Worm (Caenorhabditis elegans) whole organism, L1 larva: ENCODE measurements around the gene trp-2.

Source experiments
- F16B12.6 ChIP-seq: fragments of 150-350 bp; optimal IDR thresholded peaks from 2 replicates; lab custom pipeline; 2014; ENCODE audit warnings: missing biosample characterization, missing genetic modification characterization
- aha-1 ChIP-seq: fragments of 150-350 bp; optimal IDR thresholded peaks from 2 replicates; lab custom pipeline; 2014; ENCODE audit warnings: missing biosample characterization, missing genetic modification characterization
- alr-1 ChIP-seq: fragments of 200-800 bp; sonication (Bioruptor generic); optimal IDR thresholded peaks from 2 replicates; lab custom pipeline; 2018; ENCODE audit warnings: borderline replicate concordance, mild to moderate bottlenecking, missing genetic modification characterization, missing compliant biosample characterization
- ama-1 ChIP-seq: fragments of 150-350 bp; optimal IDR thresholded peaks from 2 replicates; lab custom pipeline; 2014
- blmp-1 ChIP-seq: fragments of 150-350 bp; optimal IDR thresholded peaks from 2 replicates; lab custom pipeline; 2014; ENCODE audit warnings: missing biosample characterization, missing genetic modification characterization
- ceh-8 ChIP-seq: fragments of 200-800 bp; sonication (Bioruptor generic); optimal IDR thresholded peaks from 2 replicates; lab custom pipeline; 2018; ENCODE audit warnings: mild to moderate bottlenecking, missing genetic modification characterization, moderate library complexity, missing compliant biosample characterization
- ceh-82 ChIP-seq, 3 experiments: fragments of 150-350 bp in 1 of 3; sonication (generic microtip) in 2 of 3; optimal IDR thresholded peaks; 2 replicates each; lab custom pipeline; 2014 to 2017; ENCODE audit warnings: missing biosample characterization in 3 of 3, missing genetic modification characterization in 3 of 3
- ceh-88 ChIP-seq: fragments of 200-800 bp; sonication (Bioruptor generic); IDR thresholded peaks from 2 replicates; pipeline ENCODE4 v1.3.6; 2022; ENCODE audit warnings: missing genetic modification characterization, missing compliant biosample characterization
- ces-1 ChIP-seq: fragments of 150-350 bp; optimal IDR thresholded peaks from 2 replicates; lab custom pipeline; 2014; ENCODE audit warnings: missing biosample characterization, missing genetic modification reagents, missing genetic modification characterization
- dpl-1 ChIP-seq, 3 experiments: fragments of 150-350 bp in 2 of 3; sonication (generic microtip) in 1 of 3; optimal IDR thresholded peaks; 2 replicates each; lab custom pipeline; 2014 to 2017; ENCODE audit warnings: missing biosample characterization in 3 of 3, missing genetic modification characterization in 3 of 3, missing genetic modification reagents in 3 of 3
- efl-1 ChIP-seq, 4 experiments: fragments of 150-350 bp; optimal IDR thresholded peaks in 3 of 4; peaks in 1 of 4; 1 replicate in 1 of 4; 2 replicates in 3 of 4; lab custom pipeline; 2014; ENCODE audit warnings: missing biosample characterization in 2 of 4, missing genetic modification characterization in 2 of 4, missing genetic modification reagents in 2 of 4
- egl-27 ChIP-seq, 2 experiments: fragments of 150-350 bp in 1 of 2; sonication (generic microtip); optimal IDR thresholded peaks; 3 replicates each; lab custom pipeline; 2017 to 2018; ENCODE audit warnings: missing biosample characterization in 2 of 2, missing genetic modification characterization in 2 of 2, missing genetic modification reagents in 2 of 2
- elt-2 ChIP-seq: sonication (generic microtip); optimal IDR thresholded peaks from 2 replicates; lab custom pipeline; 2016; ENCODE audit warnings: missing genetic modification characterization, mild to moderate bottlenecking, inconsistent platforms, missing compliant biosample characterization, missing genetic modification reagents
- fkh-4 ChIP-seq: sonication (generic microtip); optimal IDR thresholded peaks from 2 replicates; lab custom pipeline; 2016; ENCODE audit warnings: missing compliant biosample characterization, missing genetic modification characterization, borderline replicate concordance
- fkh-8 ChIP-seq: sonication (generic microtip); optimal IDR thresholded peaks from 2 replicates; lab custom pipeline; 2016; ENCODE audit warnings: mild to moderate bottlenecking, missing genetic modification characterization, missing compliant biosample characterization
- fos-1 ChIP-seq: fragments of 150-350 bp; optimal IDR thresholded peaks from 2 replicates; lab custom pipeline; 2014; ENCODE audit warnings: missing biosample characterization, missing genetic modification characterization
- hlh-4 ChIP-seq: sonication (generic microtip); optimal IDR thresholded peaks from 2 replicates; lab custom pipeline; 2016; ENCODE audit warnings: mild to moderate bottlenecking, missing genetic modification characterization, missing compliant biosample characterization
- irx-1 ChIP-seq: sonication (generic microtip); optimal IDR thresholded peaks from 2 replicates; lab custom pipeline; 2016; ENCODE audit warnings: missing genetic modification characterization, missing compliant biosample characterization
- jun-1 ChIP-seq: fragments of 150-350 bp; optimal IDR thresholded peaks from 2 replicates; lab custom pipeline; 2014; ENCODE audit warnings: missing biosample characterization, missing genetic modification reagents, missing genetic modification characterization
- lin-13 ChIP-seq: fragments of 150-350 bp; optimal IDR thresholded peaks from 2 replicates; lab custom pipeline; 2014; ENCODE audit warnings: missing biosample characterization, missing genetic modification reagents, missing genetic modification characterization
- lin-35 ChIP-seq, 2 experiments: fragments of 150-350 bp; optimal IDR thresholded peaks; 2 replicates each; lab custom pipeline; 2014; ENCODE audit warnings: missing biosample characterization in 2 of 2, missing genetic modification characterization in 2 of 2, missing genetic modification reagents in 2 of 2
- lin-39 ChIP-seq: fragments of 150-350 bp; optimal IDR thresholded peaks from 2 replicates; lab custom pipeline; 2014; ENCODE audit warnings: missing biosample characterization, missing genetic modification reagents, missing genetic modification characterization
- lir-3 ChIP-seq: sonication (generic microtip); optimal IDR thresholded peaks from 2 replicates; lab custom pipeline; 2016; ENCODE audit warnings: mild to moderate bottlenecking, missing genetic modification characterization, moderate library complexity, missing compliant biosample characterization; ENCODE audit not compliant: poor library complexity
- lsy-2 ChIP-seq, 2 experiments: fragments of 150-350 bp; optimal IDR thresholded peaks; 2 replicates each; lab custom pipeline; 2014; ENCODE audit warnings: missing biosample characterization in 2 of 2, missing genetic modification characterization in 2 of 2
- nhr-12 ChIP-seq: sonication (generic microtip); optimal IDR thresholded peaks from 2 replicates; lab custom pipeline; 2017; ENCODE audit warnings: missing biosample characterization, missing genetic modification characterization
- nhr-19 ChIP-seq: fragments of 200-800 bp; sonication (Bioruptor generic); conservative IDR thresholded peaks from 2 replicates; pipeline ENCODE4 v1.3.6; 2022; ENCODE audit warnings: missing genetic modification characterization, missing compliant biosample characterization
- nhr-20 ChIP-seq: sonication (generic microtip); optimal IDR thresholded peaks from 2 replicates; lab custom pipeline; 2016; ENCODE audit warnings: mild to moderate bottlenecking, missing genetic modification characterization, missing compliant biosample characterization
- nhr-237 ChIP-seq: fragments of 150-350 bp; optimal IDR thresholded peaks from 2 replicates; lab custom pipeline; 2014; ENCODE audit warnings: missing biosample characterization, missing genetic modification characterization
- nhr-28 ChIP-seq: fragments of 150-350 bp; optimal IDR thresholded peaks from 2 replicates; lab custom pipeline; 2014; ENCODE audit warnings: missing biosample characterization, missing genetic modification characterization
- nhr-71 ChIP-seq: sonication (generic microtip); optimal IDR thresholded peaks from 2 replicates; lab custom pipeline; 2016; ENCODE audit warnings: mild to moderate bottlenecking, missing genetic modification characterization, moderate library complexity, missing compliant biosample characterization
- nhr-77 ChIP-seq: fragments of 150-350 bp; optimal IDR thresholded peaks from 2 replicates; lab custom pipeline; 2014; ENCODE audit warnings: missing biosample characterization, missing genetic modification characterization
- nhr-84 ChIP-seq: sonication (generic microtip); optimal IDR thresholded peaks from 2 replicates; lab custom pipeline; 2017; ENCODE audit warnings: missing biosample characterization, missing genetic modification characterization
- nhr-90 ChIP-seq: sonication (generic microtip); optimal IDR thresholded peaks from 2 replicates; lab custom pipeline; 2016; ENCODE audit warnings: mild to moderate bottlenecking, missing genetic modification characterization, missing compliant biosample characterization; ENCODE audit not compliant: poor library complexity
- rnt-1 ChIP-seq: sonication (generic microtip); optimal IDR thresholded peaks from 2 replicates; lab custom pipeline; 2016; ENCODE audit warnings: mild to moderate bottlenecking, missing genetic modification characterization, moderate library complexity, missing compliant biosample characterization
- skn-1 ChIP-seq: fragments of 150-350 bp; optimal IDR thresholded peaks from 2 replicates; lab custom pipeline; 2014; ENCODE audit warnings: missing biosample characterization, missing genetic modification characterization
- snu-23 ChIP-seq: sonication (generic microtip); optimal IDR thresholded peaks from 2 replicates; lab custom pipeline; 2016; ENCODE audit warnings: missing genetic modification characterization, missing compliant biosample characterization
- sox-4 ChIP-seq: sonication (generic microtip); optimal IDR thresholded peaks from 2 replicates; lab custom pipeline; 2016; ENCODE audit warnings: missing genetic modification characterization, missing compliant biosample characterization
- swsn-7 ChIP-seq: sonication (generic microtip); optimal IDR thresholded peaks from 2 replicates; lab custom pipeline; 2016; ENCODE audit warnings: missing genetic modification characterization, missing compliant biosample characterization
- tbx-2 ChIP-seq: sonication (generic microtip); optimal IDR thresholded peaks from 2 replicates; lab custom pipeline; 2016; ENCODE audit warnings: missing genetic modification characterization, missing compliant biosample characterization
- unc-130 ChIP-seq: fragments of 150-350 bp; optimal IDR thresholded peaks from 2 replicates; lab custom pipeline; 2017; ENCODE audit warnings: missing biosample characterization, missing genetic modification characterization, inconsistent platforms
- unc-30 ChIP-seq: sonication (generic microtip); optimal IDR thresholded peaks from 2 replicates; lab custom pipeline; 2017; ENCODE audit warnings: missing biosample characterization, missing genetic modification characterization
- unc-86 ChIP-seq: sonication (generic microtip); optimal IDR thresholded peaks from 2 replicates; lab custom pipeline; 2016; ENCODE audit warnings: missing genetic modification characterization, missing compliant biosample characterization
- vab-15 ChIP-seq: sonication (generic microtip); optimal IDR thresholded peaks from 2 replicates; lab custom pipeline; 2017; ENCODE audit warnings: missing genotype, mild to moderate bottlenecking, missing genetic modification characterization, missing compliant biosample characterization
- xbp-1 ChIP-seq: sonication (generic microtip); optimal IDR thresholded peaks from 2 replicates; lab custom pipeline; 2016; ENCODE audit warnings: missing genetic modification characterization, missing compliant biosample characterization
- zag-1 ChIP-seq: fragments of 150-350 bp; optimal IDR thresholded peaks from 2 replicates; lab custom pipeline; 2014; ENCODE audit warnings: missing biosample characterization, missing genetic modification characterization

Gene trp-2

DNA sequence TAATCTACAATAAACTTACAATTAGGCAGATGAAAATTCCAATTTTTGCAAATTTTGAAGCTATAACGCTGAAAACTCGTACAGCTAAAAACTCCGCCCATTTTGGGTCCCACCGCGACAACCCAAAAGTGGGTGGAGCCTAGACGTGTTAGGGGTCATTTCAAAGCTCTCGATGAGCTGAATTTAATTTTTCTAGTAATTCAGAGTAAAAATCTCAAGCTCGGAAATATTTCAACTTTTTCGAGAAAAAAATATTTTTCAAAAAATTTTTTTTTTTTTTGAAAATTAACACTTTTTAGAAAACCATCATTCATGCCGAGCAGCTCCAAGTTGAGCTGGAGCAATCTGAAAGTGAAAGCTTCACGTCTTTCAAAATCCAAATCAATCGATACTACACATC, 9.6 kb downstream of the trp-2 start, which contains the start of gene R06B10.7:
R06B10.7 (minus strand) TSS at position 101 of the 400 bp plus-strand sequence.
- no peak for TF ChIP-seq lin-39 (tag; lab: Kevin White, UChicago)
- TF ChIP-seq nhr-84 (tag; lab: Kevin White, UChicago): no peak
- TF ChIP-seq lin-13 (GFP tag; lab: Kevin White, UChicago): no peak
- no peak for TF ChIP-seq snu-23 (GFP tag; lab: Kevin White, UChicago)
- no peak for TF ChIP-seq blmp-1 (tag; lab: Kevin White, UChicago)
- no peak for TF ChIP-seq irx-1 (tag; lab: Kevin White, UChicago)
- TF ChIP-seq dpl-1 (GFP tag; optimal IDR thresholded peaks at IDR 0.05; lab: Kevin White, UChicago): no peak
- no peak for TF ChIP-seq hlh-4 (tag; lab: Kevin White, UChicago)
- TF ChIP-seq efl-1 (optimal IDR thresholded peaks at IDR 0.05; lab: Kevin White, UChicago): no peak
- no peak for TF ChIP-seq efl-1 (GFP tag; optimal IDR thresholded peaks at IDR 0.05 in 1 of 2; lab: Kevin White, UChicago)
- TF ChIP-seq zag-1 (tag; lab: Kevin White, UChicago): no peak

DNA sequence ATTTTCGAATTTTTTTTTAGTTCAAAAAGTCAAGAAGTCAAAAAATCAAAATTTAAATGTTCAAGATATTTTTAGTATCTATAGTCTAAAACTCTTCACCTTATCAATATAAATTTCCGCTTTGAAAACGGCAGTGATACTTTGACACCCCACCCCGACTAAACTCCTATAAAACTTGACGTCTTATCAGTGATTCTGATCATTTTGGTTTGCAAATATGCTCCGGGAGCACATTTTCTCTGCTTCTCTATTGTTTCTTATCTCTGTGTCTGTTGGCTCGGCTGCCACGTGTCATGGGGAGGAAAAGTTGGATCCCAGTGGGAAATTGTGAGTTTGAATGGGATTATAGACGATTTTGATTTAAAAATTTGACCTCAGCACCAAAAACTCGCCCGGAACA, 10.8 kb downstream of the trp-2 start, which contains the start of gene clec-150:
clec-150 (plus strand) TSS at position 198 of the 400 bp plus-strand sequence.
- TF ChIP-seq nhr-71 (tag; lab: Kevin White, UChicago): no peak
- peak; percentile 89 for TF ChIP-seq elt-2
- no peak for TF ChIP-seq unc-86 (tag; lab: Kevin White, UChicago)
- no peak for TF ChIP-seq efl-1 (optimal IDR thresholded peaks at IDR 0.05; lab: Kevin White, UChicago)
- TF ChIP-seq efl-1 (GFP tag; optimal IDR thresholded peaks at IDR 0.05 in 1 of 2; lab: Kevin White, UChicago): peak in 1 of 2 experiments; percentile 79
- no peak for TF ChIP-seq alr-1
- TF ChIP-seq lin-35 (GFP tag; optimal IDR thresholded peaks at IDR 0.05; lab: Kevin White, UChicago): peak in 1 of 2 experiments; percentile 14
- no peak for TF ChIP-seq unc-30 (tag; lab: Kevin White, UChicago)
- TF ChIP-seq vab-15 (tag; lab: Kevin White, UChicago): no peak
- peak; percentile 5 for TF ChIP-seq nhr-20

- no peak for TF ChIP-seq nhr-84 (tag; lab: Kevin White, UChicago)
- TF ChIP-seq efl-1 (optimal IDR thresholded peaks at IDR 0.05; lab: Kevin White, UChicago): no peak
- TF ChIP-seq efl-1 (GFP tag; optimal IDR thresholded peaks at IDR 0.05 in 1 of 2; lab: Kevin White, UChicago): peak in 1 of 2 experiments; percentile 47
- no peak for TF ChIP-seq tbx-2 (tag; lab: Kevin White, UChicago)
Measured at ce11 chrIII:1004464-1004863, 12.8 kb downstream of the trp-2 start.

DNA sequence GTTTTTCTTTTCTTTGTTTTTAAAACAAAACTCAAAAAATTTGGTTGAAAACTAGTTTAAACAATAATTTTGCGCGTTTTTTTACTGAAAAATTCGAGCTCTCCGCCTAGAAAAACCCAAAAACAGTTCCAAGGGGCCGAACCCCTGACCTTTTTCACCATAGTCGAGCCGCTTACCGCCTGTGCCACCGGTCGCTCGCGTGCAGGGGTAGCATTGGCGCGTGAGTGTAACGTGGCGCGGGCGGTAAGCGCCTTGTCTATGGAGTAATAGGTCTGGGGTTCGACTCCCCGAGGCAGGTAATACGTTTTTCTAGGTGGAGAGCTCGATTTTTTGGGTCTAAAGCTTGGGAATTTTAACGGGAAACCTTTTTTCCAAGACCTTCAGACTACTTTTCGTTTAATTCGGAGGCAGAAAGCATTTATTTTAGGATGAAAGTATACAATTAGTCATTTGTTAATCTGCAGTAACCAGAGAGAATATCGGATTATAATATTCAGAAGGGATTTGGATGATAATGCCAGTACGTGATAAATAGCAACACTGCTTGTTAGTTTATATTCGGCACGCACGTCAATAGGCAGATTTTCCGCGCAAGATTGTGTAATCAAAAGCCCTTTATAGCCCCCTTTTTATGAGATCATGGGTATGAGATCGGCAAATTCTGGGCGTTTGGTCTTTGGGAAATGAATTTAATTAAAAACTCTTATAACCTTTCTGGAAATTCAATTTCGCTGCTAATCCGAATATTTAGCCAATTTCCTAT, 15.6 kb downstream of the trp-2 start:
- no peak for TF ChIP-seq nhr-77 (tag; lab: Kevin White, UChicago)
- no peak for TF ChIP-seq jun-1
- no peak for TF ChIP-seq ama-1
- no peak for TF ChIP-seq lir-3 (tag; lab: Kevin White, UChicago)
- TF ChIP-seq nhr-84 (tag; lab: Kevin White, UChicago): no peak
- no peak for TF ChIP-seq aha-1 (tag; lab: Kevin White, UChicago)
- no peak for TF ChIP-seq alr-1
- no peak for TF ChIP-seq ces-1 (GFP tag; lab: Kevin White, UChicago)
- no peak for TF ChIP-seq ceh-88 (GFP tag; lab: Robert Waterston, UW)
- no peak for TF ChIP-seq unc-130 (tag; lab: Kevin White, UChicago)
- TF ChIP-seq F16B12.6 (tag; lab: Kevin White, UChicago): no peak
- no peak for TF ChIP-seq nhr-237 (tag; lab: Kevin White, UChicago)
- no peak for TF ChIP-seq nhr-12 (tag; lab: Kevin White, UChicago)
- no peak for TF ChIP-seq swsn-7
- TF ChIP-seq nhr-28 (tag; lab: Kevin White, UChicago): no peak
- TF ChIP-seq egl-27 (tag; optimal IDR thresholded peaks at IDR 0.05; lab: Kevin White, UChicago): no peak
- no peak for TF ChIP-seq skn-1 (tag; lab: Kevin White, UChicago)
- TF ChIP-seq sox-4 (tag; lab: Kevin White, UChicago): peak; percentile 9
- peak; percentile 63 for TF ChIP-seq fkh-8 (tag; lab: Kevin White, UChicago)
- no peak for TF ChIP-seq rnt-1 (tag; lab: Kevin White, UChicago)
- peak; percentile 28 for TF ChIP-seq ceh-8 (GFP tag; lab: Kevin White, UChicago)
- no peak for TF ChIP-seq nhr-19 (GFP tag; lab: Robert Waterston, UW)
- no peak for TF ChIP-seq fos-1 (tag; lab: Kevin White, UChicago)
- no peak for TF ChIP-seq xbp-1 (tag; lab: Kevin White, UChicago)
- TF ChIP-seq fkh-4 (tag; lab: Kevin White, UChicago): no peak
- TF ChIP-seq hlh-4 (tag; lab: Kevin White, UChicago): no peak
- TF ChIP-seq ceh-82 (tag; optimal IDR thresholded peaks at IDR 0.05; lab: Kevin White, UChicago): no peak
- TF ChIP-seq lsy-2 (tag; optimal IDR thresholded peaks at IDR 0.05; lab: Kevin White, UChicago): no peak
- TF ChIP-seq nhr-90: no peak
